Worm (Caenorhabditis elegans): ENCODE results near the gene nfx-1.

The nfx-1 gene

DNA sequence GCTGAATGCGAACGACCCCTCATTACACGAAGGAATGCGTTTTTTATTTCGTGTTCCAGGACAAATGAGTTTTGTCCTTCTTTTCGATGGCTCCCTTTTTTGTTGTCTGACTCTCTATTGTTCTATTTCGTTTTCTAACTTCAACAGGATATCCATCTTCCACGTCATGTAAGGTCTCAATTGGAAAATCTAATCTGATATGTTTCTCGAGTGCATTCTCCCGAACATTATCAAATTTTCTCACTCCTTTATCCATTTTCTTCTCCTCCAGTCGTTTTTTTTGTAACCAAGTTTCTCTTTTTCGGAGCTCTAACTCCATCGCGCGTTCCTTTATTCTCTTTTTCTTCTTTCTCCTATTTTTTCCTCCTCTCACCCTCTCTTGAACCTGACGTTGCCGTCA lies 24.8 kb upstream of the nfx-1 start:
- TF ChIP-seq unc-39 (tag; optimal IDR thresholded peaks at IDR 0.05) (no peak), fkh-10 (GFP tag; optimal IDR thresholded peaks at IDR 0.05) (peak; percentile 92)

DNA sequence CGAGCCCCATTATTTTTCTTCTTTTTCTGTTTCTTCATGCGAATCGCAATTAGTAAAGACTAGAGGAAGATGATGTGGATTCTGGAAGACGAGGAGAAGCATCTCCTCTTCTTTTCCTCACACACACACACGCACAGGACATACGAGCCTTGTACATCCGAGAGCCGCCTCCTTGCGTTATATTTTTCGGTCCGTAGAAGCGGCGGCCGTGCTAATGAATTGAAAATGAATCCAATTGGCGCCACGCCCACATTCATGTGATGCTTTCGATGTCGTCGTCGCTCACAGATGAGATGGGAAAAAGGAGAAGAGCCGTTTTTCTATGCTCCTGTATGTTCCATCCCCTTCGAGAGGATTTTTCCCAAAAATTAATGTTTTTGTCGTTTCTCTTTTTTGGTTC lies 23.7 kb upstream of the nfx-1 start:
- TF ChIP-seq ama-1 (optimal IDR thresholded peaks at IDR 0.05) (peak; percentile 14), nfya-1 (tag; optimal IDR thresholded peaks at IDR 0.05; ENCODE audit: insufficient read depth) (peak; percentile 31), egl-27 (tag; optimal IDR thresholded peaks at IDR 0.05) (no peak)

DNA sequence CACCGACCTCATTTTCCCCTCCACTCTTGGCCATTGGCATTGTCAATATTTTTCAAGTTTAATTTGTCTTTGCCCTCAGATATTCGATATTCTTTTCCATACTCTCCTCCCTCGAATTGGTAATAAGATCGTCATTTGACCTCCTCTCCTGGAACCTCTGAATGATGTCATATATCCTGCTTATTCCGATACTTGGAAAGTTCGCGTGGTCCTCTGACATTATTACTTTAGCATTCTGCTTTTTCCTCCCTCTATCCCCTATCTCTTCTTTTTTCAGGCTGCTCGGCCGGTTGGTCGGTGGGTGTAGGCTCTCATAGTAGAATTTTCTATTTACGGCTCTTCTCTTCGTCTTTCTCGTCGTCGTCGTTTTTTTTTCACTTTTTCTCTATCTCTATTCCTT lies 22.7 kb upstream of the nfx-1 start:
- peak; percentile 34 for TF ChIP-seq tbx-2 (tag; optimal IDR thresholded peaks at IDR 0.05)
- no peak for TF ChIP-seq aly-2 (tag; optimal IDR thresholded peaks at IDR 0.05)
- no peak for TF ChIP-seq fos-1 (tag; optimal IDR thresholded peaks at IDR 0.05)
- no peak for TF ChIP-seq mml-1 (tag; optimal IDR thresholded peaks at IDR 0.05)
- no peak for TF ChIP-seq nhr-77 (tag; optimal IDR thresholded peaks at IDR 0.05)
- TF ChIP-seq fkh-2 (tag; optimal IDR thresholded peaks at IDR 0.05), result no peak
- TF ChIP-seq unc-39 (tag; optimal IDR thresholded peaks at IDR 0.05), result no peak
- peak; percentile 36 for TF ChIP-seq fkh-10 (GFP tag; optimal IDR thresholded peaks at IDR 0.05)
- no peak for TF ChIP-seq lsy-12 (tag; optimal IDR thresholded peaks at IDR 0.05)
- TF ChIP-seq ztf-4 (tag; optimal IDR thresholded peaks at IDR 0.05), result no peak
- peak; percentile 20 for TF ChIP-seq nfya-1 (tag; optimal IDR thresholded peaks at IDR 0.05; ENCODE audit: insufficient read depth)
- TF ChIP-seq egl-27 (tag; optimal IDR thresholded peaks at IDR 0.05), result no peak
- no peak for TF ChIP-seq ztf-11 (tag; optimal IDR thresholded peaks at IDR 0.05)

DNA sequence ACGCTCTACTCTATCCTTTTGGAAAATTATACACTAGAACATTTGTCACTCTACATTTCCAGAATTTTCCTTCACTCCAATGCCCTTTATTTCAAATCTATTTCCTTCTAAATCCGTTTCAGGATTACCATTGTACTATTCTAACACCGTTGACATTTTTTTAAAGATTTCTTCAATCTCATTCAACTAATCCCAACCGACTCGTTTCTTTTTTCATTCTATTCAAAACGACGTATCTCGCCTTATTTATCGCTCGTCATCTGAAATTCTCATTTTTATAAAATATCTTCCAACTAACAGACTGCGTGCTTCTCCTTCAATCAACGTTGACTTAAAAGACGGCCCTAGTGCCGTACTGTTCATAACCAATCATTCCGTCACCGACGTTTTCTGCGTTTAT lies 22.1 kb upstream of the nfx-1 start, which contains the start of gene akap-1:
Gene akap-1 (plus strand): TSS at position 301 of the 400 bp plus-strand sequence.
- TF ChIP-seq R02D3.7 (tag; optimal IDR thresholded peaks at IDR 0.05) (no peak), nhr-76 (tag; optimal IDR thresholded peaks at IDR 0.05) (no peak), hmg-11 (tag; optimal IDR thresholded peaks at IDR 0.05) (no peak), aly-2 (tag; optimal IDR thresholded peaks at IDR 0.05) (no peak), skn-1 (tag; optimal IDR thresholded peaks at IDR 0.05) (no peak), ztf-11 (tag; optimal IDR thresholded peaks at IDR 0.05) (no peak), lin-39 (tag; optimal IDR thresholded peaks at IDR 0.05) (no peak), nhr-67 (tag; optimal IDR thresholded peaks at IDR 0.05) (no peak), lsy-12 (tag; optimal IDR thresholded peaks at IDR 0.05) (no peak), mdl-1 (tag; optimal IDR thresholded peaks at IDR 0.05) (no peak)

DNA sequence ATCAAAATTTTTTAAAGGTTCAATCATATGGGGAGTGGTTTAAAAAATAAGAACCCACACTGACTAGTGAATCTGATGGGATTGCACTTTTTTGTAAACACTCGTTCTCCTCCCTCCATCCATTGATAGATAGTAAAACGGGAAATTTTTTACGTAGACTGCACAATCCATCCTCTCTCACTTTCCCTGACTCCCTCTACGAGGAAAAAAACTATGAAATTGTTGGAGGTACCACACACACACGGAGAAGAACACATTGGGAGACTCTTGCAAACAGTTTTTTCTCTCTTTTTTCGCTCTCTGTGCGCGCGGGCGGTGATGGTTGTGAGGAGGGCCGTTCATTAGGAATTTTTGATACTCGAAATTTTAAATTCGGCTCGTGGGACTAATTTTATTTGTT lies 19.8 kb upstream of the nfx-1 start:
- TF ChIP-seq pha-4 (tag; optimal IDR thresholded peaks at IDR 0.05) (peak; percentile 19), mdl-1 (tag; optimal IDR thresholded peaks at IDR 0.05) (no peak)

DNA sequence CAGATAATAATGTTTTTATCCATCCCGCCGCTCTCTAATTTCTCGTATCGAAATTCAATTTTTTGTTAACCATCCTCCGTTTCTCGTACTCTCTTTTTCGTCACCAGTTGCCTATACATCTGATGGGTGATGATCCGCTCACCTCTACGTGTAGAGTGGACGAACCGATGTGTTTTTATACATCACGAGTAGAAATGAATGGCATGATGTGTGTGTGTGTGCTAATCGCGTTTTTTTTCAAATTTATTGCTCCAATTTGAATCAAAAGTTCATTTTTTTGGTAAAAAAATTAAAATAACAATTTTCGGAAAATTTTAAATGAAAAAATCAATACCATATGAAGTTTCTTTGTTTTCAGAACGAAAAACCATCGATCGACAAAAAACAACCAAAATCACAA lies 19.2 kb upstream of the nfx-1 start:
- TF ChIP-seq fkh-10 (GFP tag; optimal IDR thresholded peaks at IDR 0.05), result no peak
- peak; percentile 17 for TF ChIP-seq egl-5 (tag; optimal IDR thresholded peaks at IDR 0.05)

DNA sequence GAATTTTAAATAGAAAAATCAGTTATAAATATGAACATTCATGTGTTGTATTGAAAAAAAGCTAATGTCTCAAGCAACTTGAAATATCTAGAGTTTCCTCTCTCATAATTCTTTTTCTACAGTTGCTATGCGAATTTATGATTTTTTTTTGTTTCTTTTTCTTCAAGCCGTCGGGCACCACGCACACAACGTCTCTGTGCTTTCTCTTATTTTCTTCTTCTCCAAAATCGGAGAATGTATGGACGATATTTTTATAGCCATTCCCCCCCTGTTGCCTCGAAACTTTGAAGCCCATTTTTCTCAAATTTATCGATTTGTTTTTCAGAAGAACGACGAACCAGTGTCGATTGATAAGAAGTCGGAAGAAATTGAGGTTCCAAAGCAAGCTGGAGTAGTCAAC lies 18.4 kb upstream of the nfx-1 start:
- no peak for TF ChIP-seq elt-2 (tag; optimal IDR thresholded peaks at IDR 0.05)
- no peak for TF ChIP-seq pha-4 (tag; optimal IDR thresholded peaks at IDR 0.05)
- no peak for TF ChIP-seq egl-27 (tag; optimal IDR thresholded peaks at IDR 0.05)
- TF ChIP-seq eor-1 (tag; optimal IDR thresholded peaks at IDR 0.05), result no peak
- TF ChIP-seq ama-1 (optimal IDR thresholded peaks at IDR 0.05), result peak; percentile 11
- TF ChIP-seq elt-1 (tag; optimal IDR thresholded peaks at IDR 0.05), result no peak

DNA sequence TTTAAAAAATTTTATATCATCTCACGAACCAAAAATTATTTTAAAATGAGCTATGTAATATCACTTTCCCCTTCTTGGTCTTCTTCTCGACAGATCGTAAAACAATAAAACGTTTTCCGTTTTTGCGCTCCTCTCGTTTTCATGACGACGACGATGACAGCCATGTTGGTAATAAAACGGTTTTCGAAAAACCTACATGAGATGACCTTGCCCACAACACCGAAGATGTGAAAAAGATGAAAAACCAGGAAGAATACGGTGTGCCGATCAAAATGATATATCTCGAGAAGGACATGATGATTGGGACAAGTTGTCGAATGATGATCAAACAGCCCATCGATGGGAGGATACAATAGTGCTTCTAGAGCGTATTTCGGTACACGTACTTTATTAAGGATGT lies 16.5 kb upstream of the nfx-1 start:
- TF ChIP-seq ZK546.5 (tag; optimal IDR thresholded peaks at IDR 0.05), result no peak
- no peak for TF ChIP-seq pqm-1 (tag; optimal IDR thresholded peaks at IDR 0.05)
- TF ChIP-seq nhr-12 (tag; optimal IDR thresholded peaks at IDR 0.05), result no peak
- no peak for TF ChIP-seq ceh-28 (tag; optimal IDR thresholded peaks at IDR 0.05)
- TF ChIP-seq mdl-1 (tag; optimal IDR thresholded peaks at IDR 0.05), result no peak
